Fruit fly (Drosophila melanogaster) Kc167 (cell line): ENCODE data around the gene Erk7.

Source experiments
- Sin3A ChIP-seq: fragments of >200 bp; optimal IDR thresholded peaks from 2 replicates; lab custom pipeline; 2018; ENCODE audit warnings: missing external identifiers
- h ChIP-seq: fragments of >200 bp; optimal IDR thresholded peaks from 3 replicates; lab custom pipeline; 2018; ENCODE audit warnings: missing external identifiers
- insv ChIP-seq: fragments of >200 bp; optimal IDR thresholded peaks from 3 replicates; lab custom pipeline; 2018; ENCODE audit warnings: missing external identifiers
- psq ChIP-seq: fragments of >200 bp; optimal IDR thresholded peaks from 2 replicates; lab custom pipeline; 2017; ENCODE audit warnings: missing external identifiers
- ttk ChIP-seq: sonication (Bioruptor generic); optimal IDR thresholded peaks from 2 replicates; lab custom pipeline; 2017; ENCODE audit warnings: missing external identifiers

DNA sequence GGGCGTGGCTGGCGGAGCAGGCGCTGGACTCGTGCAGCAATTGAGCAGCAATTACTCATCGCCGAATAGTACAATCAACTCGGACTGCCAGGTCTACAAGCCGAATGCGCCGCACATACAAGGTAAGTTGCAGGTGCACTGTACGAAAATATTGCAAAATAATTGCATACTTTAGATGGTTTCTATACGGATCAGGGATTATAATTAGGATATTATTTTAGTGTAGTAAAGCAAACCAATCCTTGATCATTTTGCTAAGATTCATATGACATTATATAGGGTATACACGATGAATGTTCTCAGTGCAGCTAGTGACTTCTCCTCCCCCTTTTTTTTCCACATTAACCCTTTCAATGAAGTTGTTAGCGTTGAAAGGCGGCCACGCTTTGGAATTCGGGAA is 28.0 kb upstream of the Erk7 start:
- TF ChIP-seq psq (lab: Kevin White, UChicago), result no peak
- no peak for TF ChIP-seq h (lab: Kevin White, UChicago)
- TF ChIP-seq Sin3A (lab: Kevin White, UChicago), result no peak
- TF ChIP-seq ttk (lab: Kevin White, UChicago), result no peak
- TF ChIP-seq insv (lab: Kevin White, UChicago), result no peak
